Worm (Caenorhabditis elegans): Measurements from ENCODE around the gene F08G12.3.

- TF ChIP-seq nhr-237 (tag; optimal IDR thresholded peaks at IDR 0.05) (no peak), nhr-76 (tag; optimal IDR thresholded peaks at IDR 0.05) (no peak), cnd-1 (tag; optimal IDR thresholded peaks at IDR 0.05) (no peak)
Measured at ce11 chrX:11250983-11251382, 49.1 kb upstream of the F08G12.3 start.
